Worm (Caenorhabditis elegans): ENCODE measurements around the gene fndc-1.

- TF ChIP-seq dao-5 (tag; optimal IDR thresholded peaks at IDR 0.05) (no peak), him-1 (tag; optimal IDR thresholded peaks at IDR 0.05) (no peak), W03F9.2 (tag; optimal IDR thresholded peaks at IDR 0.05) (no peak)
Observed at ce11 chrII:11236274-11236673, 851 bp downstream of the fndc-1 start, which contains the start of gene cchl-1.
